Worm (Caenorhabditis elegans) whole organism, midembryonic: Measurements from ENCODE around the gene srw-43.

Source experiments
- T22C8.4 ChIP-seq: fragments of 200-800 bp; sonication (Bioruptor generic); IDR thresholded peaks from 2 replicates; pipeline ENCODE4 v1.3.6; 2022; ENCODE audit warnings: missing genetic modification characterization, missing compliant biosample characterization
- cog-1 ChIP-seq: sonication (generic microtip); optimal IDR thresholded peaks from 2 replicates; lab custom pipeline; 2016; ENCODE audit warnings: missing genetic modification characterization, missing compliant biosample characterization
- flt-1 ChIP-seq: fragments of 200-800 bp; sonication (Bioruptor generic); IDR thresholded peaks from 2 replicates; pipeline ENCODE4 v1.3.6; 2022; ENCODE audit warnings: missing genetic modification characterization, missing compliant biosample characterization
- klf-2 ChIP-seq: fragments of 200-800 bp; sonication (Bioruptor generic); conservative IDR thresholded peaks from 2 replicates; pipeline ENCODE4 v1.3.6; 2022; ENCODE audit warnings: missing genetic modification reagents, missing genetic modification characterization, missing compliant biosample characterization
- med-1 ChIP-seq: sonication (generic microtip); optimal IDR thresholded peaks from 2 replicates; lab custom pipeline; 2017; ENCODE audit warnings: missing genetic modification characterization, mild to moderate bottlenecking, missing compliant biosample characterization, antibody characterized with exemption, missing genetic modification reagents; ENCODE audit not compliant: insufficient read depth
- ref-1 ChIP-seq: fragments of 200-800 bp; sonication (Bioruptor generic); conservative IDR thresholded peaks from 2 replicates; pipeline ENCODE4 v1.3.6; 2022; ENCODE audit warnings: missing genetic modification reagents, missing genetic modification characterization, missing compliant biosample characterization
- tab-1 ChIP-seq: fragments of 200-800 bp; sonication (Bioruptor generic); IDR thresholded peaks from 2 replicates; pipeline ENCODE4 v1.3.6; 2022; ENCODE audit warnings: missing genetic modification characterization, missing compliant biosample characterization
- ztf-23 ChIP-seq: fragments of 200-800 bp; sonication (Bioruptor generic); IDR thresholded peaks from 2 replicates; pipeline ENCODE4 v1.3.6; 2022; ENCODE audit warnings: missing genetic modification reagents, missing genetic modification characterization, missing compliant biosample characterization
- ztf-29 ChIP-seq: fragments of 200-800 bp; sonication (Bioruptor generic); IDR thresholded peaks from 2 replicates; pipeline ENCODE4 v1.3.6; 2022; ENCODE audit warnings: missing genetic modification reagents, missing genetic modification characterization, missing compliant biosample characterization

srw-43 gene

DNA sequence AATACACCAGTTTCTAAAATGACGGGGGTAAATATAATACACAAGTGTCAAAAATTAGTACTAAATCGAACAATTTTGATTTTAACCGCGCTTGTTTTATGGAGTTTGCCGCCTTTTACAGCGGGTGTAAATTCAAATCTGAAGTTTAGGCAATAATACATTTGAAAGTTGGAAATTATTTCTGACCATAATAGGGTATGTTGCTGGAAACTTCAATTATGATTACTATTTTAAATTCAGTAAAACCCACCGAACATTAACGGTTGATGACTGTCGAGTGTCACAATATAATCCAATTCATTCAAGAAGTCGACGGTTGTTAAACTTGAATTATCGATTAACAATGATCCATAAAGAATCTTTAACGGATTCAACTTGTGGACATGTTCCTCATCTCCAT is 28.0 kb downstream of the srw-43 start:
- TF ChIP-seq klf-2 (GFP tag; lab: Robert Waterston, UW) (no peak), ztf-23 (no peak), med-1 (no peak), ztf-29 (GFP tag; lab: Robert Waterston, UW) (no peak), T22C8.4 (GFP tag; lab: Robert Waterston, UW) (no peak), cog-1 (no peak), tab-1 (GFP tag; lab: Robert Waterston, UW) (no peak), ref-1 (GFP tag; lab: Robert Waterston, UW) (no peak), flt-1 (GFP tag; lab: Robert Waterston, UW) (no peak)

DNA sequence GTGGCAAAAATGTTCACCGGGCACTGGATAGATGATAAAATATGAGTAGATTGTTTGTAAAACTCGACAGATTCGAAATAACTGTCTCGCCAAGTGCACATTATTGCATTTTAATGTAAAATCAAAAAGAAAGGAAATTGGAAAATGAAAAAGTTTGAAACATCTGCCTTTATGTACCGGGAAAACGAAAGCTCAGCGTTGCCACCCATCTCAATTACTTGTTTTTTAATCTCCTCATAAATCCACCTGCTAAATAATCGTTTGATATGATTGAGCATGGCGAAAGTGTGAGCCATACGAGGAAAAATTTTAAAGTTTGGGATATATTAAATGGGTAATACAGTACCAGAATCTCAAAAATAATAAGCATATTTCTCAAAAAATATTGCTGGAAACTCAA is 30.7 kb downstream of the srw-43 start, which contains the start of gene srh-137:
TSS of gene srh-137 (minus strand) at position 101 of the 400 bp plus-strand sequence.
- no peak for TF ChIP-seq ztf-29 (GFP tag; lab: Robert Waterston, UW)
- TF ChIP-seq med-1 = no peak
- TF ChIP-seq ref-1 (GFP tag; lab: Robert Waterston, UW) = no peak
- TF ChIP-seq T22C8.4 (GFP tag; lab: Robert Waterston, UW) = no peak
- no peak for TF ChIP-seq tab-1 (GFP tag; lab: Robert Waterston, UW)
- no peak for TF ChIP-seq flt-1 (GFP tag; lab: Robert Waterston, UW)
- no peak for TF ChIP-seq ztf-23
- TF ChIP-seq cog-1 = no peak
- TF ChIP-seq klf-2 (GFP tag; lab: Robert Waterston, UW) = no peak

DNA sequence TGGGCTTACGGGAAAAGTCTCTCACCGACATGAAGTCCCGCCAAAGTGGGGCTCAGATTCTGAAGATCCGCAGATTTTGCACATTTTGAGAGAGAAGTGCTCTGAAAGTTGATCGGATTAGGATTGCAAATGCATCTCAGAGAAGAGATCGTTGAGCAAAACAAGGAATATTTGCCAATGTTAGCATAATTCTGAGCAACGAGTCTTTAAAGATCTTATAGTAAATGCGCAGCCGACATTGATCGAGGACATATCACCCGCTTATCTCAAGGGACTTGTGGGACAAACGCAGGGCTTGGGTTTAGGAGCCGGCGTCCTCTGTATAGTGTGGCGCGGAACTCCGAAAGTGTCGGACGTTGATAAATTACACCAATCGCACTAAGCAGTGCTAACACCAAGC is 37.9 kb downstream of the srw-43 start, which contains the start of gene nhr-112:
TSS of gene nhr-112 (minus strand) at position 101 of the 400 bp plus-strand sequence.
- TF ChIP-seq cog-1 (no peak), flt-1 (GFP tag; lab: Robert Waterston, UW) (no peak)

DNA sequence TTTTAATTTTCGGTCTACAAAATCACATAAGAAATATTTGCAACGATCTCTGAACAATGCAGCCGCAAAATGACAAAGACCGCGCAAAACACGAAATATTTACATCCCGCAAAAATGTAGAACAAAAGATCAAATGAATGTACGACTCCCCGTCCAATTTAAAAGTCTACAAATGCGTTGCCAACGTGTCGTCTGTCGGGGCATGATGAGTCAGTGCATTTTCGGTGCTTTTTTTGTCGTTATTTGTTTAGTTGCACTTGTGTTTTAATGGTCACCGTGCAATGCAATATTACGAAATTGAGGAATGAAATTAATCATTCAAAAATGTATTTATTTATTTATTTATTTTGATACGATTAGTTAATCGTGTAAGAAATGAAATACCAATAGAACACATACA is 38.7 kb downstream of the srw-43 start:
- TF ChIP-seq T22C8.4 (GFP tag; lab: Robert Waterston, UW) (no peak), cog-1 (no peak), flt-1 (GFP tag; lab: Robert Waterston, UW) (no peak), ref-1 (GFP tag; lab: Robert Waterston, UW) (no peak), ztf-23 (no peak), tab-1 (GFP tag; lab: Robert Waterston, UW) (no peak), med-1 (no peak), ztf-29 (GFP tag; lab: Robert Waterston, UW) (no peak), klf-2 (GFP tag; lab: Robert Waterston, UW) (no peak)

DNA sequence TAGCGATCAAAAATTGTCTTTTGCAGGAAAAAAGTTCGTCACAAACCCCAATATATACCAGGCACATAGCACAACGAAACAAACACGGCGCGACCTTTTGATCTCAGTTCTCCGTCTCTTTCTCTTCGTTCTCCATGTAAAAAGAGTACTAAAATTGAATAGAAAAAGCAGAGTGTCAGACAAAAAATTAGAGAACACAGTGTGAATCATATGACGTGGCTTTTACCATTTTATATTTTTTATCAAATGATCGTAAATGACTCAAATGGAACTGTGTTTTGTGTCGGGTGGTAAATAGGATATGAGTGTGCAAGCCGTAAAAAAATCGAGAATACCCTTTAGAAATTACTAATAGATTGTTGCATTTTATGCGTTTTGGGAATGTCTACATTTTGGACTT is 40.1 kb downstream of the srw-43 start:
- no peak for TF ChIP-seq ref-1 (GFP tag; lab: Robert Waterston, UW)
- no peak for TF ChIP-seq ztf-29 (GFP tag; lab: Robert Waterston, UW)
- TF ChIP-seq ztf-23 = no peak
- no peak for TF ChIP-seq med-1
- no peak for TF ChIP-seq klf-2 (GFP tag; lab: Robert Waterston, UW)
- TF ChIP-seq tab-1 (GFP tag; lab: Robert Waterston, UW) = no peak
- no peak for TF ChIP-seq flt-1 (GFP tag; lab: Robert Waterston, UW)
- no peak for TF ChIP-seq cog-1

DNA sequence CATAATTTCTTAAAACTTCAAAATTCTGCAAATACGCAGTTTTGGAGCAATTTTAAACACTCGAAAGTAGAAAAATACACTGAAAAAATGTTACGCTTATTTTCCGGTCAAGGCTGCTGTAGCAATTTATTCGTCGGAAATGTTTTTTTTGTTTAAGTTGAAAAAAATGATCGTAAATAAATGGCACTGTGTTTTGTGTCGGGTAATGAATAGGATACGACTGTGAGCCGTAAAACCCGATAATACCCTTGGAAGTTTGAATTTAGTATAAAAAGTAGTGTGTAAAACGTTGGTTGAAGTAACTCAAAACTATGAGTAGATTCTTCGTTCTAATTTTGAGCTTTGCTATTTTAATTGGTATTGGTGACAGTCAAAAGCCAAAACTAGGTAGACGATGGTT is 41.1 kb downstream of the srw-43 start, which contains the start of gene T25E12.14:
TSS of gene T25E12.14 (plus strand) at position 301 of the 400 bp plus-strand sequence.
- TF ChIP-seq ztf-29 (GFP tag; lab: Robert Waterston, UW) (no peak), ztf-23 (no peak), klf-2 (GFP tag; lab: Robert Waterston, UW) (no peak), tab-1 (GFP tag; lab: Robert Waterston, UW) (no peak), flt-1 (GFP tag; lab: Robert Waterston, UW) (no peak), cog-1 (no peak), med-1 (no peak), ref-1 (GFP tag; lab: Robert Waterston, UW) (no peak), T22C8.4 (GFP tag; lab: Robert Waterston, UW) (no peak)

DNA sequence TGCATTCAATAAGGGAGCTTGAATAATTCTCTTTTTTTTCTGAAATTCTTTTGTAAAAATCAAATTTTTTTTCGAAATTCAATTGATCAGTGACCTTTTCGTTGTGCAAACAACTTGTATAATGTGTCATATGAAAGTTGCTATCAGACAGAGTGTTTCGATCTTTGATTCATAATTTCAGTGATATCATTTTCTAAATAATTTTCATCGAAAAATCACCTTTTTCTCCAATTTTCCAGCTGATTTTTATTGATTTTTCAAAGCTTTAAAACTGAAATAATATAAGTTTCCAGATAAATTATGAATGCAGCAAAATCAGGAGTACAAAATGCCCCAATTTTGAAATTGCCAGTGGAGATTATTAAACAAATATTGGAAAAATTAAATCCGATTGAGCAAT is 42.6 kb downstream of the srw-43 start, which contains the start of gene fbxa-127:
TSS of gene fbxa-127 (plus strand) at position 301 of the 400 bp plus-strand sequence.
- TF ChIP-seq ztf-29 (GFP tag; lab: Robert Waterston, UW) = no peak
- TF ChIP-seq ztf-23 = no peak
- TF ChIP-seq cog-1 = no peak
- TF ChIP-seq med-1 = no peak

DNA sequence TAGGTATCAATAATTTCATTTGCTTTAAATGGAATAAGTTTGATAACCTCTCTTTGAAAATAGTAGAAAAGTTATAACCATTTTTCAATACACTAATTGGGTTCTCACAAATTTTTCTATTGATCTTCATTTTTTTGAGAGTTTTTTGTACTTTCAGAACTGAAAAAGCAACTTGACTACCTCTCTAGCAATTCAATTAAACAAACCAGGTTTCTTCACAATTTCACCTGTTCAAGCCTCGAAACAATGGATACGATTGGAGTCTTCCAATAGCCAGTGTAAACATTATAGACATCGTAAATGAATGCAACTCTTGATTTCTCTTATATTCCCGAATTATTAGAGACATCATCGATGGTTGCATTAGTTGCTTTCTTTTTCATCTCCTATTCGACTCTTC is 44.1 kb downstream of the srw-43 start, which contains the start of gene srz-99:
TSS of gene srz-99 (plus strand) at position 301 of the 400 bp plus-strand sequence.
- TF ChIP-seq flt-1 (GFP tag; lab: Robert Waterston, UW) (no peak), ztf-29 (GFP tag; lab: Robert Waterston, UW) (no peak), med-1 (no peak), ztf-23 (no peak), tab-1 (GFP tag; lab: Robert Waterston, UW) (no peak), ref-1 (GFP tag; lab: Robert Waterston, UW) (no peak), cog-1 (no peak), T22C8.4 (GFP tag; lab: Robert Waterston, UW) (no peak), klf-2 (GFP tag; lab: Robert Waterston, UW) (no peak)

DNA sequence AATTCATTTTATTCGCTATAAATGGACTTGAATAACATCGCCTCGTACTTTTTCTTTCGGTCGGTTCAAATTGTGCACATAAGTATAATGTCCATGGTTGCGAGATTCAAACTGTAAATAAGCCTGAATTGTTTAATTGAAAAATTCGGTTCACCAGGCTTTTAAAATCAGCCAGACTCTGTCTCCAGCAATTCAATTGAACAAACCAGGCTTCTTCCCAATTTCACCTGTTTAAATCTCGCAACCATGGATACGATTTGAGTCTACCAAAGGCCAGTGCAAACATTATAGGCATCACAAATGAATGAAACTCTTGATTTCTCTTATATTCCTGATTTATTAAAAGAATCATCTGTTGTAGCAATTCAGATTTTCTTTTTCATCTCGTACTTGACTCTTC is 45.8 kb downstream of the srw-43 start, which contains the start of gene srz-100:
TSS of gene srz-100 (plus strand) at position 301 of the 400 bp plus-strand sequence.
- TF ChIP-seq T22C8.4 (GFP tag; lab: Robert Waterston, UW) = no peak

DNA sequence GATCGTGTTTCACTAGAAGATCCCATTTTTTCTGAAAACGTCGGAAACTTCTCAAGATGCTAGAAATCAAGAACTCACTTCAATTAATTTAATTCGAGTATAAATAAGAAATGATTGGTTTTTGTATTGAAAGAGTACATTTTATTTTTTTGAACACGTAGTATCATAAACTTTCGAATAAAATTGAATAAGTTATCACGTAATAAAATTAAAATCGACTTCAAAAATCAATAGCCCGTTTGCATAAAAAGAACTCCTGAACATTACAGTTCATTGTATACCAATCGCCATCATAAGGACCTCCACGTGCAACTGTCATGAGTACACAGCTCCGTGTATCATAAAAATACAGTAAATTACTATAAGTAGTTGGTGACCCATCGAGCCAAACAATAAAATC is 47.9 kb downstream of the srw-43 start, which contains the start of gene T25E12.16:
TSS of gene T25E12.16 (minus strand) at position 101 of the 400 bp plus-strand sequence.
- no peak for TF ChIP-seq ztf-29 (GFP tag; lab: Robert Waterston, UW)
- TF ChIP-seq tab-1 (GFP tag; lab: Robert Waterston, UW) = no peak
- TF ChIP-seq med-1 = no peak
- no peak for TF ChIP-seq cog-1
- TF ChIP-seq ztf-23 = no peak
- TF ChIP-seq klf-2 (GFP tag; lab: Robert Waterston, UW) = no peak
- TF ChIP-seq ref-1 (GFP tag; lab: Robert Waterston, UW) = no peak
- TF ChIP-seq T22C8.4 (GFP tag; lab: Robert Waterston, UW) = no peak
- no peak for TF ChIP-seq flt-1 (GFP tag; lab: Robert Waterston, UW)
